Worm (Caenorhabditis elegans) whole organism, L3 larva: Measurements from ENCODE around the gene ins-15.

Experiments
- ama-1 ChIP-seq: fragments of 150-350 bp; optimal IDR thresholded peaks from 2 replicates; lab custom pipeline; 2018
- nhr-11 ChIP-seq: fragments of 150-350 bp; optimal IDR thresholded peaks from 2 replicates; lab custom pipeline; 2014; ENCODE audit warnings: missing biosample characterization, missing genetic modification characterization
- pqm-1 ChIP-seq: fragments of 150-350 bp; optimal IDR thresholded peaks from 2 replicates; lab custom pipeline; 2017; ENCODE audit warnings: missing biosample characterization, missing genetic modification characterization, inconsistent platforms
- unc-39 ChIP-seq: sonication (generic microtip); optimal IDR thresholded peaks from 4 replicates; lab custom pipeline; 2017; ENCODE audit warnings: missing biosample characterization, missing genetic modification characterization
- ztf-11 ChIP-seq: fragments of 150-350 bp; optimal IDR thresholded peaks from 2 replicates; lab custom pipeline; 2014; ENCODE audit warnings: missing biosample characterization, missing genetic modification characterization

DNA sequence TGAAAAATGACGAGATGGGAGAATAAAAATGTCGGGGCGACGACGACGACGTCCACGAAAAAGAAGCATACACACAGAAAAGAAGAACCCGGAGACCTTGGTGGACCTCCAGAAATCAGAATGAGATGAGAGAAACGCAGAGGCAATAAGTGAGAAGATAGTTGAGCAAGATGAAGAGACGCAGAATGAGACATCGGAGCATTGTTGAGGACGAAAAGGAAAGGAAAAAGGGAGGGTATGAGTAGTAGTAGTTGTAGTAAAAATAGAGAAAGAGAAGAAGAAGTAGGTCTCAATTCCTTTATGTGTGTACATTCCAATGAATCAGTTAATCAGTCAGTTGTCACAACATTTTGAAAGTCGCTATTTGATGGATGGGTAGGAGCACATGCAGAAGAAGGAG lies 15.2 kb downstream of the ins-15 start, which contains the start of gene T14B4.8:
- no peak for TF ChIP-seq unc-39 (tag; lab: Kevin White, UChicago)
- no peak for TF ChIP-seq ama-1 (lab: Kevin White, UChicago)
- no peak for TF ChIP-seq pqm-1
- no peak for TF ChIP-seq nhr-11 (tag; lab: Kevin White, UChicago)
- no peak for TF ChIP-seq ztf-11 (tag; lab: Kevin White, UChicago)
